Worm (Caenorhabditis elegans): ENCODE measurements around the gene C18B10.6.

- TF ChIP-seq daf-12 (tag; optimal IDR thresholded peaks at IDR 0.05) = no peak
- TF ChIP-seq nhr-25 (tag; optimal IDR thresholded peaks at IDR 0.05) = no peak
- TF ChIP-seq ztf-11 (tag; optimal IDR thresholded peaks at IDR 0.05) = no peak
- no peak for TF ChIP-seq tbx-2 (tag; optimal IDR thresholded peaks at IDR 0.05)
- TF ChIP-seq unc-39 (tag; optimal IDR thresholded peaks at IDR 0.05) = no peak
- no peak for TF ChIP-seq nhr-11 (tag; optimal IDR thresholded peaks at IDR 0.05)
- TF ChIP-seq mdl-1 (tag; optimal IDR thresholded peaks at IDR 0.05) = no peak
- TF ChIP-seq lin-39 (tag; optimal IDR thresholded peaks at IDR 0.05) = no peak
- TF ChIP-seq snpc-4 (tag; optimal IDR thresholded peaks at IDR 0.05) = no peak
- TF ChIP-seq aly-2 (tag; optimal IDR thresholded peaks at IDR 0.05) = no peak
- TF ChIP-seq nhr-12 (tag; optimal IDR thresholded peaks at IDR 0.05) = no peak
- TF ChIP-seq R02D3.7 (tag; optimal IDR thresholded peaks at IDR 0.05) = no peak
These were observed 26.6 kb downstream of the C18B10.6 start, which contains the start of gene try-8 for ce11 chrV:7454236-7454635.
